Worm (Caenorhabditis elegans): Measurements from ENCODE around the gene ptr-4.

DNA sequence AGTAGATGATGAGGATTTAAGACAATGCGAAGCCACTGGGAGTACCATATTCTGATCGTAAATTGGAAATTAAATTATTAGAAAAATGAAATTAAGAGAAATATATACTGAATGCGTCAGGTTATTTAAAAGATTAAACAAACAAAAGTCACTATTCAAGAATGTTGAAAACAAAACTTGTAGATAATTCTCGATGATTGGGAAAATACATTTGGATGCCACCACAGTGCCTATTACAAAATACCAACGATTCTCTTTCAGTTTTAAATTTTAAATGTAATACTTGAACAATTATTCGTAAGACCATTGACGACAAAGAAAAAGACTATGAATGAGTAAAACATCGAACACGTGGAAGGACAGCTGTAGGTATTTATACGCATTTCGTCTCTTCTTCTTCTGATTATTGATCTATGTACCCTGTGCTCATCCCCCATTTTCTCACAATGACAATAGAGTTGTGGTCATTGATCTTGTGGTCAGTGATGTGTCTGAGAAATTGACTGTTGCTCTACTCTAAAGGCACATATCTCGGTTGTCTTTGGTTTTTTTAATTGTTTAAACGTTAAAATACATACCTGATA is 45.8 kb downstream of the ptr-4 start, which contains the start of gene C09B8.4:
- TF ChIP-seq W03F9.2 (tag; optimal IDR thresholded peaks at IDR 0.05) (no peak), dao-5 (tag; optimal IDR thresholded peaks at IDR 0.05) (no peak), him-1 (tag; optimal IDR thresholded peaks at IDR 0.05) (no peak)

All from whole organism, L4/young adult.